Worm (Caenorhabditis elegans) whole organism, L4/young adult: ENCODE results near the gene Y113G7C.1.
"Not testable (repeated sequence)": the region's sequence is repeated elsewhere in the genome, so short reads cannot be mapped to it uniquely, and the experiment has no call there.

Experiments used
- W03F9.2 ChIP-seq: fragments of 150-350 bp; optimal IDR thresholded peaks from 2 replicates; lab custom pipeline; 2014; ENCODE audit warnings: missing biosample characterization, missing genetic modification characterization
- dao-5 ChIP-seq: sonication (generic microtip); optimal IDR thresholded peaks from 2 replicates; lab custom pipeline; 2016; ENCODE audit warnings: missing genotype, missing genetic modification characterization, moderate library complexity, missing compliant biosample characterization
- him-1 ChIP-seq: sonication (generic microtip); optimal IDR thresholded peaks from 2 replicates; lab custom pipeline; 2016; ENCODE audit warnings: missing genotype, missing genetic modification reagents, missing genetic modification characterization, missing compliant biosample characterization

The Y113G7C.1 gene

DNA sequence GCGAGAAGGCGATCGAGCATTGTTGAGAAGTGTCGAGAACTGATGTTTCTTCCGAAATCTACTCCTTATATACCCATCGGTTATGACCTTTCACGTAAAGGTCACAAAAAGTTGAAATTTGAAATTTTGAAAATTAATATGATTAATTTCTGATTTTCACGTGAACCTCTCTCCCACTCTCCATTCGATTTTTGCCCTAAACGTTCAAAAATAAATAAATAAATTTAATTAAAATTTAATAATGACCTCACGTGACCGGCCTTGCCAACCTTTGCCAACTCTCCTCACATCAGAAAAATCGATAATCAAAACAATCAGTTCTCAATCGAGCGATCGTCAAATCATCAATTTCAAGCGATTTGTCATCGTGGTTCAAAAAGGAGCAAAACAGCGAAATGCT is at the start of gene Y113G7C.1:
Gene Y113G7C.1, plus strand, starts transcription at position 301 of the 400 bp plus-strand sequence.
- TF ChIP-seq dao-5 (tag; lab: Kevin White, UChicago) (no peak), W03F9.2 (tag; lab: Kevin White, UChicago) (no peak), him-1 (tag; lab: Kevin White, UChicago) (no peak)

DNA sequence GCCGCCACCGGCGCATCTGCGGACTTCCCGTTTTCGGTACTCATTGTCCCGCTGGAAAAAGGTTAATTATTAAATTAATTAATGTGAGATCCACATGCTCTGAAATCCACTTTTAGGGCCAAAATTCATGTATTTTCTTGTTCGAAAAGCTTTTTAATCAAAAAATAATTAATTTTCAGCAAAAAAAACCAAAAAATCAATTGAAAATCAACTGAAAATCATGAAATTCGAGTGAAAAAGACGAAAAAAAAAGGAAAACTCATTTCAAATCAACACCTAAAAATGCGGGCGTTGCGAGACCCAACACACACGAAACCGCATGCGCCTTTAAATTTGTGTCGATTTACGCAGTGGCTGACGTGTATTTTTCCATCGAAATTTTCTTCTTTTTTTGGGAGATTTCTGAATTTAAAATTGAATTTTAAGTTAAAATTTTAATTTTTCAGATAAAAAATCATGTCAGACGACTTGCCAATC is 47.8 kb upstream of the Y113G7C.1 start, which contains the start of the genes prmt-1 and cdkr-3:
Gene prmt-1, minus strand, starts transcription at position 51 of the 477 bp plus-strand sequence.
Gene cdkr-3, plus strand, starts transcription at position 447 of the 477 bp plus-strand sequence.
- TF ChIP-seq him-1 (tag; lab: Kevin White, UChicago) (no peak), dao-5 (tag; lab: Kevin White, UChicago) (no peak), W03F9.2 (tag; lab: Kevin White, UChicago) (peak; percentile 71)

- no peak for TF ChIP-seq dao-5 (tag; lab: Kevin White, UChicago)
- TF ChIP-seq him-1 (tag; lab: Kevin White, UChicago), result no peak
- TF ChIP-seq W03F9.2 (tag; lab: Kevin White, UChicago), result no peak
Measured at ce11 chrV:20276923-20277322, 40.6 kb upstream of the Y113G7C.1 start.

DNA sequence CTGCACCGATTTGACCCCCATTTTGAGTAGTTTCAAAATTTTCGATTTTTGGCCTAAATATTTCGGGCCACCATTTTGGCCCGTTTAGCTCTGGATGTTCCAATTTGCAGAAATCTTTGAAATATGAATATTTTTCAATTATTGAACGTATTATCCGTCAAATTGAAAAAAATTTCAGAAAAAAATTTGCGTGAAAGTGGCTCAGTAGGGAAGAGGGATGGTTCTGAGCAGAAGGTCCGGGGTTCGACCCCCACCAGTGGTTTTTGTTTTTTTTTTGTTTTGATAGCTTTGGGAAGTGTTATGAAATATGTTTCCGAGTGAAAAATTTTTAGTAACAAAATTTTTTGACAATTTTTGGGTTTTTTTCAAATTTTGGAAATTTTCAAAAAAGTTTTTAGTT is 38.2 kb upstream of the Y113G7C.1 start:
- TF ChIP-seq dao-5 (tag; lab: Kevin White, UChicago) (no peak), W03F9.2 (tag; lab: Kevin White, UChicago) (no peak), him-1 (tag; lab: Kevin White, UChicago) (no peak)

- TF ChIP-seq him-1 (tag; lab: Kevin White, UChicago), result no peak
- TF ChIP-seq W03F9.2 (tag; lab: Kevin White, UChicago), result no peak
- TF ChIP-seq dao-5 (tag; lab: Kevin White, UChicago), result no peak
Measured at ce11 chrV:20279811-20280317, 37.7 kb upstream of the Y113G7C.1 start, which contains the start of gene pqn-94. pqn-94 (minus strand) TSS chrV:20279861.

DNA sequence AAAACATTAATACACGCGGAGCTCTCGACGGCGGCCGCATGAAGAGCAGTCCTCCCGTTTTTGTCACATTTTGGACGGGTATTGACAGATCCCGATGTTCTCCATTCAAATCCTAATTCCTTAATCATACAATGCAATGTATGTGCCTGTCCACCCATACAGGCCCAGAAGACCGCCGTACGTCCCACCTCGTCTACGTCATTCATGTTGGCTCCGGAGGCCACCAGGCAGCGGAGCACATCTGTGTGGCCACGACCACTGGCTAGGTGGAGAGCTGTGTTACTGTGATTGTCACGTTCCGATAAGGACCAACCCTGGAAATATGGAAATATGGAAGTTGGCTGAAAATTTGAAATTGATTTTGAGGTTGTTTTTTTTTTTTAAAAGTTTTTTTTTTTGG is 34.7 kb upstream of the Y113G7C.1 start:
- TF ChIP-seq him-1 (tag; lab: Kevin White, UChicago), result no peak
- no peak for TF ChIP-seq dao-5 (tag; lab: Kevin White, UChicago)
- TF ChIP-seq W03F9.2 (tag; lab: Kevin White, UChicago), result no peak

DNA sequence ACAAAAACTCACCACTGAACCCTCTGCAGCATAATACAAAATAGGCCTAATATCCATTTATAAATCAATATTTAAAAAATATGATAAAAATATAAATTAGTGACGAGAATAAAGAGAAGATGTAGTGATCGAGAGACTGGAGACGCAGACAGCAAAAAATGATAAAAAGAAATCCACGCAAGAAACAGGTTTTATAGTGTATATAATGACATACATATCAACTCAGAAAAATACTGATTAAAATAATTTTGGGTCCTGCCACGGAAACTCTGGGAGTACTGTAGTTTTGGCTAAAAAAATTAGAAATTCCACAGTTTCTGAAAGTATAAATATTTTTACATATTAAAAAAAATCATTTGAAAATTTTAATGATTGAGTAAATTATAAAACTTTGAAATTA is 28.2 kb upstream of the Y113G7C.1 start, which contains the start of gene mlt-4:
Gene mlt-4, minus strand, starts transcription at position 101 of the 400 bp plus-strand sequence.
- TF ChIP-seq W03F9.2 (tag; lab: Kevin White, UChicago) (no peak), dao-5 (tag; lab: Kevin White, UChicago) (no peak), him-1 (tag; lab: Kevin White, UChicago) (no peak)

ce11 chrV:20294388-20294787 is 23.2 kb upstream of the Y113G7C.1 start, which contains the start of gene clec-261:
clec-261 (minus strand) TSS chrV:20294488.
- TF ChIP-seq W03F9.2 (tag; lab: Kevin White, UChicago) (no peak), him-1 (tag; lab: Kevin White, UChicago) (no peak), dao-5 (tag; lab: Kevin White, UChicago) (no peak)

DNA sequence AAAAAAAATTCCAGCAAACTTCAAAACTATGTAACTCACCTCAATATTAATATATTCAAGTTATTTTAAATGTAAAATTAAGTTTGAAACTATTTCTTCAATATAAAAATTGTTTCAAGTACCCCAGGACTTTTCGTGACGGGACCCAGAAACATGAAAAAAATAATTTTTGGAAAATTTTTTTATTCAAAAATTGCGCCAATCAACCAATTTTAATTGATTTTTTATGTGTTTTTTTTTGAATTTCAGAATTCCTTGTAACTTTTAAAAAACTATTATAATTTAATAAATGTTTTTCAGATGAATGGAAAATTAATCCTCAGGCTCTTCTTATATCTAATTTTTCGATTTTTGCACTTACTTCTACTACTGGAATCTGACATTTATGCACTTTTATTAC is 19.9 kb upstream of the Y113G7C.1 start, which contains the start of gene ZC15.5:
Gene ZC15.5, plus strand, starts transcription at position 301 of the 400 bp plus-strand sequence.
- TF ChIP-seq W03F9.2 (tag; lab: Kevin White, UChicago), result no peak
- no peak for TF ChIP-seq him-1 (tag; lab: Kevin White, UChicago)
- no peak for TF ChIP-seq dao-5 (tag; lab: Kevin White, UChicago)

- not testable (repeated sequence) for TF ChIP-seq him-1, dao-5, W03F9.2 (tag; lab: Kevin White, UChicago)
Measured at ce11 chrV:20303288-20303687, 14.3 kb upstream of the Y113G7C.1 start, which contains the start of gene ZC15.3. ZC15.3 (plus strand) TSS chrV:20303588.

- TF ChIP-seq dao-5 (tag; lab: Kevin White, UChicago) (no peak), W03F9.2 (tag; lab: Kevin White, UChicago) (no peak), him-1 (tag; lab: Kevin White, UChicago) (no peak)
Measured at ce11 chrV:20305803-20306202, 11.7 kb upstream of the Y113G7C.1 start, which contains the start of gene ZC15.1. ZC15.1 (plus strand) TSS chrV:20306103.

DNA sequence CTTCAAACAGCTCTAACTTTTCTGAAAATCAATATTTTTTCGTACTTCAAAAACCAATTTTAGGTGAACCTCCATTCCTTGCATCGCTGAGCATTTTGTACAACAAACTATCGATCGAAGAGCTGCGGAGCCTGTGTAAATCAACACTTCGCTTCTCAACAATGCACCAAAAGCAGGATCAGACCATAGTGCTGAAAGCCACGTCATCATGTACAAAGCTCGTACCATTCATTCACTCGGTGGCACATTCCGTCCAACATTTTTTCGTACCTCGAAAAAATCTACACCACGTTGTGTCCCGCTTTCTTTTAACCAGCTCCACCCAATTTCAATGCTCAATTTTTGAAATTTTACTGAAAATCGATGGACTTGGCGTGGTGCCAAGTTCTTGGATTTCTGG is 7.0 kb upstream of the Y113G7C.1 start, which contains the start of gene ZC15.10:
Gene ZC15.10, plus strand, starts transcription at position 162 of the 400 bp plus-strand sequence.
- TF ChIP-seq dao-5 (tag; lab: Kevin White, UChicago), result no peak
- no peak for TF ChIP-seq him-1 (tag; lab: Kevin White, UChicago)
- no peak for TF ChIP-seq W03F9.2 (tag; lab: Kevin White, UChicago)

DNA sequence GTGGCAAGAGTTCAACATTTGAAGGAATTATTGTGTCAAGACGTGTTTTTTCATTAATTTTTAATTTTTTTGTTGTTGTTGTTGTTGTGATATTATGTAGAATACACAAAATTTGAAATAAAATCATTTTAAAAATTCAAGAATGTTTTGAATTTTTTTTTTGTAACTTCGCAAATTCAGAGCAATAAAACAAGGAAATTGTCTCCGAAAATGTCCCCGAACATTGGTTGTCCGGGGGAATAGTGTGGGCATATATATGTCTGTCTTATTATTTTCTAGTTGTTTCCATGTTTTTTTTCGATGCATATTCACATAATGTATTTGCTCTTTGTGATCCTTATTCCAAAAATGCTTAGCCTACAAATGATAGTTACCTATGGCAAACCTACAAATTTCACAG is 6.0 kb upstream of the Y113G7C.1 start, which contains the start of gene clec-262:
Gene clec-262, plus strand, starts transcription at position 301 of the 400 bp plus-strand sequence.
- TF ChIP-seq W03F9.2 (tag; lab: Kevin White, UChicago) (no peak), dao-5 (tag; lab: Kevin White, UChicago) (no peak), him-1 (tag; lab: Kevin White, UChicago) (no peak)
